Worm (Caenorhabditis elegans): ENCODE data around the gene ptr-24.

ptr-24 gene

DNA sequence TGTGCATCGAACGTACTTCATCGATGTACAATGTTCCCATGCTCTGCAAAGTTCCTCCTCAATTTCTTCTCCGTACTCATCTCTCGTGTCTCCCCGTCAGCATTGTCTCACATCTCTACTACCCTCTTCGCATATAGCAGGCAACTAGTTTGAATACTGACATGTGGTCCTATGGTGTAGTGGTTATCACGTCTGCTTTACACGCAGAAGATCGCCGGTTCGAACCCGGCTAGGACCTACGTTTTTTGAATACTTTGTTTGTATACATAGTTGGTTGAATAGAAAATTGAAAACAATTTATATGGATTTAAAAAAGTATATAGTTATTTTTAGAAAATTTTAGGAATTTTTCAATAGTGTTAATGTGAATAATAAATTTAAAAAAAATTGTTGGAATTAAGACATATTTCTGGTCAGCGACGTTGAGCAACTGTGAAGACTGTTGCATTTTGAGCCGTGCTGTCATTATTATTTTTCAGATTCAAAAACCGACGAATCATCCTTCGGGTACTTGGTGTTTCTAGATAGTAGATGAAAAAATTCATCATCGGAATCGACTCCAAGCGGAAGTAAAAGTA is 30.9 kb upstream of the ptr-24 start (continued):
- TF ChIP-seq Y75B8A.6 (GFP tag; IDR thresholded peaks at IDR 0.05) (peak; percentile 96), ztf-7 (tag; optimal IDR thresholded peaks at IDR 0.05) (peak; percentile 88), pha-4 (GFP tag; IDR thresholded peaks at IDR 0.05) (no peak; the same call in none of the 2 replicates), pha-4 (tag; optimal IDR thresholded peaks at IDR 0.05) (peak; percentile 12), nhr-237 (tag; optimal IDR thresholded peaks at IDR 0.05) (no peak), ZK546.5 (tag; optimal IDR thresholded peaks at IDR 0.05) (no peak), hlh-30 (tag; optimal IDR thresholded peaks at IDR 0.05; ENCODE audit: insufficient read depth) (peak; percentile 83), aly-2 (tag; optimal IDR thresholded peaks at IDR 0.05) (no peak), nhr-102 (tag; optimal IDR thresholded peaks at IDR 0.05) (peak; percentile 91), nhr-28 (tag; optimal IDR thresholded peaks at IDR 0.05) (peak; percentile 57), arid-1 (GFP tag; conservative IDR thresholded peaks at IDR 0.05) (peak; percentile 91), daf-16 (GFP tag; optimal IDR thresholded peaks at IDR 0.05) (peak; percentile 87 to 97), daf-16 (tag; optimal IDR thresholded peaks at IDR 0.05) (peak; percentile 89), snpc-4 (tag; optimal IDR thresholded peaks at IDR 0.05) (no peak), fkh-10 (GFP tag; optimal IDR thresholded peaks at IDR 0.05) (peak; percentile 31), php-3 (GFP tag; IDR thresholded peaks at IDR 0.05) (peak; percentile 87), lin-29 (GFP tag; IDR thresholded peaks at IDR 0.05) (peak; percentile 83), ceh-62 (tag; optimal IDR thresholded peaks at IDR 0.05) (no peak), nhr-10 (tag; optimal IDR thresholded peaks at IDR 0.05) (no peak), nhr-25 (tag; optimal IDR thresholded peaks at IDR 0.05; ENCODE audit: borderline replicate concordance, insufficient read depth) (no peak), jun-1 (tag; optimal IDR thresholded peaks at IDR 0.05) (peak; percentile 43), lin-38 (GFP tag; IDR thresholded peaks at IDR 0.05) (no peak), zfp-3 (GFP tag; conservative IDR thresholded peaks at IDR 0.05) (peak; percentile 85), attf-4 (tag; optimal IDR thresholded peaks at IDR 0.05) (no peak), lsy-2 (tag; optimal IDR thresholded peaks at IDR 0.05) (peak in 1 of 2 experiments; percentile 3), unc-39 (tag; optimal IDR thresholded peaks at IDR 0.05) (no peak), mes-2 (tag; optimal IDR thresholded peaks at IDR 0.05; ENCODE audit: poor library complexity, severe bottlenecking) (no peak), zip-11 (GFP tag; IDR thresholded peaks at IDR 0.05) (peak; percentile 65; the same call in 1 of the 2 replicates), dve-1 (tag; optimal IDR thresholded peaks at IDR 0.05; ENCODE audit: insufficient read depth) (peak; percentile 94), F49E8.2 (tag; optimal IDR thresholded peaks at IDR 0.05; ENCODE audit: borderline replicate concordance) (peak; percentile 87), zag-1 (tag; optimal IDR thresholded peaks at IDR 0.05) (no peak), Y105C5A.15 (GFP tag; IDR thresholded peaks at IDR 0.05) (peak; percentile 88; the same call in 1 of the 2 replicates), dpl-1 (GFP tag; optimal IDR thresholded peaks at IDR 0.05) (peak; percentile 57), ces-1 (GFP tag; optimal IDR thresholded peaks at IDR 0.05) (peak; percentile 23), hif-1 (tag; optimal IDR thresholded peaks at IDR 0.05) (no peak), spr-3 (GFP tag; optimal IDR thresholded peaks at IDR 0.05) (peak; percentile 83), R02D3.7 (tag; optimal IDR thresholded peaks at IDR 0.05) (no peak), mdt-29 (GFP tag; IDR thresholded peaks at IDR 0.05) (peak; percentile 90), gei-8 (GFP tag; optimal IDR thresholded peaks at IDR 0.05) (peak; percentile 74), dmd-8 (GFP tag; IDR thresholded peaks at IDR 0.05) (peak; percentile 97), mxl-2 (GFP tag; conservative IDR thresholded peaks at IDR 0.05) (peak; percentile 79), Y48G9A.11 (GFP tag; IDR thresholded peaks at IDR 0.05) (peak; percentile 73), ztf-11 (tag; optimal IDR thresholded peaks at IDR 0.05) (no peak), T26A8.4 (GFP tag; IDR thresholded peaks at IDR 0.05) (no peak), saeg-2 (GFP tag; IDR thresholded peaks at IDR 0.05) (peak; percentile 72), madf-5 (GFP tag; IDR thresholded peaks at IDR 0.05) (peak; percentile 87 to 97), ceh-82 (tag; optimal IDR thresholded peaks at IDR 0.05) (no peak), ama-1 (optimal IDR thresholded peaks at IDR 0.05) (no peak), skn-1 (tag; optimal IDR thresholded peaks at IDR 0.05) (no peak), tag-97 (GFP tag; IDR thresholded peaks at IDR 0.05) (no peak), set-16 (GFP tag; IDR thresholded peaks at IDR 0.05) (no peak)
